5 worm cellular contexts compared by ENCODE assay signal in the genomic region with DNA sequence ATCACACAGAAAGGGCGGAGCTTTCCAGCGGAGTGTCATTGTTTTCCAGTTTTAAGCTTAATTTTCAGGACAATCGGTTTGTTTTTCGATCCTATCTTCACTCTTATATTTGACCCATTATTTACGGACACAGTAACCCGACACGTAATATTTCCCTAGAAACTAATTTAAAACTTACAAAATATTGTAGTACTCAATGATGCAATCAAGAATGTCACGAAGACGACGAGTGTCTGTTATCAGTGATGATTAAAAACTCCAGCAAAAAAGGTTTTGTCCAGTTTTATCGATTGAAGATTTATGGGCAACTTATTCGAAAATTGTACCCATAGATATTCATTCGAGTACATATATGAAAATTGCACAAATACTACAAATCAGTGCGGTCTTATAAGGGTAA.
A peak's percentile ranks its signal among the peaks of the same experiment; 100 is the strongest.
TF ChIP-seq lines count a peak whose summit lies in the region.

A gene (plus strand): TSS at position 301 of the 400 bp plus-strand sequence.

TF ChIP-seq in whole organism, L2 larva, 48 proteins besides CTCF, POLR2A, EP300 and RAD21:
- TF ChIP-seq mab-5 (tag; optimal IDR thresholded peaks at IDR 0.05; lab: Kevin White, UChicago): no peak
- TF ChIP-seq blmp-1 (tag; optimal IDR thresholded peaks at IDR 0.05; lab: Kevin White, UChicago; ENCODE audit: insufficient read depth): no peak
- no peak for TF ChIP-seq mdl-1 (tag; optimal IDR thresholded peaks at IDR 0.05; lab: Kevin White, UChicago)
- peak; percentile 73 for TF ChIP-seq fos-1 (tag; optimal IDR thresholded peaks at IDR 0.05; lab: Kevin White, UChicago)

TF ChIP-seq in whole organism, L3 larva, 47 proteins besides CTCF, POLR2A, EP300 and RAD21:
- TF ChIP-seq nhr-76 (tag; optimal IDR thresholded peaks at IDR 0.05; lab: Kevin White, UChicago): no peak
- peak; percentile 26 for TF ChIP-seq elt-2 (tag; optimal IDR thresholded peaks at IDR 0.05; lab: Kevin White, UChicago)

TF ChIP-seq in whole organism, L4 larva, 104 proteins besides CTCF, POLR2A, EP300 and RAD21:
- peak; percentile 37 for TF ChIP-seq nhr-28 (tag; optimal IDR thresholded peaks at IDR 0.05; lab: Kevin White, UChicago)
- no peak for TF ChIP-seq daf-8 (GFP tag; IDR thresholded peaks at IDR 0.05; lab: Robert Waterston, UW)
- TF ChIP-seq ZK546.5 (tag; optimal IDR thresholded peaks at IDR 0.05; lab: Kevin White, UChicago): no peak
- TF ChIP-seq hif-1 (tag; optimal IDR thresholded peaks at IDR 0.05; lab: Kevin White, UChicago): no peak
- no peak for TF ChIP-seq lim-7 (GFP tag; IDR thresholded peaks at IDR 0.05; lab: Robert Waterston, UW)

TF ChIP-seq in whole organism, late embryonic, 69 proteins besides CTCF, POLR2A, EP300 and RAD21:
- peak; percentile 30 for TF ChIP-seq elt-2 (tag; optimal IDR thresholded peaks at IDR 0.05; lab: Kevin White, UChicago)
- no peak for TF ChIP-seq ztf-16 (tag; optimal IDR thresholded peaks at IDR 0.05; lab: Kevin White, UChicago)

TF ChIP-seq in whole organism, young adult, 124 proteins besides CTCF, POLR2A, EP300 and RAD21:
- TF ChIP-seq nhr-80 (tag; optimal IDR thresholded peaks at IDR 0.05; lab: Kevin White, UChicago): peak; percentile 0
- no peak for TF ChIP-seq zim-3 (tag; optimal IDR thresholded peaks at IDR 0.05; lab: Kevin White, UChicago)
